Worm (Caenorhabditis elegans): ENCODE results near the gene cdc-48.2.

DNA sequence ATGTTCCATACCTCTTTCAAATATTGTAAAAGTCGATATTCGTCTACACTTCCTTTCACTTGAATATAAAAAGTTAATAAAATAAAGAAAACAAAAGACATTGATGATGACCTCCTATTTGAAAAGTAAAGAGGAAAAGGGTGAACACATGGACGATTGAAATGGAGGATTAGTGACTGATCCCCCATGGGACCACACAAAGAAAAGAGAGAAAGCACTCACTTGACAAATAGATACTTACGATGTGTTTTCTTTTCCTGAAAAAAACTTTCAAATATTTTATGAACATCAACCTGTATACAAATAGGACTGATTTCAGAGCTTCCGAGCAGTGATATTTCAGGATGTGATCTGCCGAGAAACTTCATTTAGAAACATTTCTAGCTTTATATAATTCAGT is 38.8 kb downstream of the cdc-48.2 start, which contains the start of gene acr-14:
- TF ChIP-seq lin-13 (tag; optimal IDR thresholded peaks at IDR 0.05), result no peak
- TF ChIP-seq elt-3 (tag; optimal IDR thresholded peaks at IDR 0.05), result no peak
- TF ChIP-seq ceh-43 (GFP tag; optimal IDR thresholded peaks at IDR 0.05), result no peak
- TF ChIP-seq nhr-28 (tag; optimal IDR thresholded peaks at IDR 0.05), result no peak
- no peak for TF ChIP-seq sptf-1 (tag; optimal IDR thresholded peaks at IDR 0.05)
- no peak for TF ChIP-seq unc-62 (GFP tag; optimal IDR thresholded peaks at IDR 0.05)
- no peak for TF ChIP-seq snpc-4 (tag; optimal IDR thresholded peaks at IDR 0.05)
- TF ChIP-seq nhr-237 (tag; optimal IDR thresholded peaks at IDR 0.05), result no peak
- no peak for TF ChIP-seq M03D4.4 (tag; optimal IDR thresholded peaks at IDR 0.05)
- no peak for TF ChIP-seq unc-39 (tag; optimal IDR thresholded peaks at IDR 0.05)
